Worm (Caenorhabditis elegans) whole organism, midembryonic: ENCODE results near the gene ZK1290.11.

Experiments
- T22C8.4 ChIP-seq: fragments of 200-800 bp; sonication (Bioruptor generic); IDR thresholded peaks from 2 replicates; pipeline ENCODE4 v1.3.6; 2022; ENCODE audit warnings: missing genetic modification characterization, missing compliant biosample characterization
- cog-1 ChIP-seq: sonication (generic microtip); optimal IDR thresholded peaks from 2 replicates; lab custom pipeline; 2016; ENCODE audit warnings: missing genetic modification characterization, missing compliant biosample characterization
- ref-1 ChIP-seq: fragments of 200-800 bp; sonication (Bioruptor generic); conservative IDR thresholded peaks from 2 replicates; pipeline ENCODE4 v1.3.6; 2022; ENCODE audit warnings: missing genetic modification reagents, missing genetic modification characterization, missing compliant biosample characterization
- ztf-23 ChIP-seq: fragments of 200-800 bp; sonication (Bioruptor generic); IDR thresholded peaks from 2 replicates; pipeline ENCODE4 v1.3.6; 2022; ENCODE audit warnings: missing genetic modification reagents, missing genetic modification characterization, missing compliant biosample characterization

ce11 chrII:7530944-7531343 lies 30.4 kb downstream of the ZK1290.11 start, which contains the start of gene wrt-1:
- TF ChIP-seq T22C8.4 (GFP tag; lab: Robert Waterston, UW): no peak
- TF ChIP-seq cog-1 (tag; lab: Kevin White, UChicago): no peak
- TF ChIP-seq ref-1 (GFP tag; lab: Robert Waterston, UW): no peak
- no peak for TF ChIP-seq ztf-23 (GFP tag; lab: Robert Waterston, UW)
